Worm (Caenorhabditis elegans) whole organism, late embryonic: Measurements from ENCODE around the gene ltah-1.1.

Experiments
- C08G9.2 ChIP-seq: sonication (generic microtip); optimal IDR thresholded peaks from 2 replicates; lab custom pipeline; 2016; ENCODE audit warnings: mild to moderate bottlenecking, missing genetic modification characterization, moderate library complexity, missing compliant biosample characterization
- C38D4.7 ChIP-seq: fragments of 200-800 bp; sonication (Bioruptor generic); optimal IDR thresholded peaks from 2 replicates; lab custom pipeline; 2018; ENCODE audit warnings: mild to moderate bottlenecking, missing genetic modification characterization, moderate library complexity, missing compliant biosample characterization
- K02D7.2 ChIP-seq: sonication (generic microtip); optimal IDR thresholded peaks from 2 replicates; lab custom pipeline; 2017; ENCODE audit warnings: mild to moderate bottlenecking, missing genetic modification characterization, missing compliant biosample characterization
- K09A11.1 ChIP-seq: sonication (generic microtip); optimal IDR thresholded peaks from 2 replicates; lab custom pipeline; 2017; ENCODE audit warnings: antibody characterized with exemption, mild to moderate bottlenecking, missing genetic modification characterization, missing compliant biosample characterization; ENCODE audit not compliant: insufficient read depth
- ama-1 ChIP-seq: fragments of 150-350 bp; optimal IDR thresholded peaks from 2 replicates; lab custom pipeline; 2014
- ceh-14 ChIP-seq: sonication (generic microtip); optimal IDR thresholded peaks from 2 replicates; lab custom pipeline; 2016; ENCODE audit warnings: missing genotype, missing genetic modification characterization, missing compliant biosample characterization
- ceh-19 ChIP-seq: fragments of 200-800 bp; sonication (Bioruptor generic); optimal IDR thresholded peaks from 2 replicates; lab custom pipeline; 2018; ENCODE audit warnings: mild to moderate bottlenecking, missing genetic modification characterization, missing compliant biosample characterization
- ceh-2 ChIP-seq: sonication (generic microtip); optimal IDR thresholded peaks from 2 replicates; lab custom pipeline; 2016; ENCODE audit warnings: missing genotype, missing genetic modification characterization, missing compliant biosample characterization
- ceh-22 ChIP-seq: sonication (generic microtip); optimal IDR thresholded peaks from 2 replicates; lab custom pipeline; 2017; ENCODE audit warnings: missing biosample characterization, missing genetic modification characterization
- ceh-30 ChIP-seq: fragments of 150-350 bp; optimal IDR thresholded peaks from 2 replicates; lab custom pipeline; 2014; ENCODE audit warnings: missing biosample characterization, missing genetic modification characterization
- ceh-31 ChIP-seq: sonication (generic microtip); optimal IDR thresholded peaks from 2 replicates; lab custom pipeline; 2016; ENCODE audit warnings: missing genetic modification characterization, missing compliant biosample characterization
- ceh-45 ChIP-seq: fragments of 200-800 bp; sonication (Bioruptor generic); IDR thresholded peaks from 2 replicates; pipeline ENCODE4 v1.3.6; 2022; ENCODE audit warnings: missing genetic modification reagents, missing genetic modification characterization, missing compliant biosample characterization
- ceh-6 ChIP-seq: fragments of 200-800 bp; sonication (Bioruptor generic); optimal IDR thresholded peaks from 2 replicates; lab custom pipeline; 2018; ENCODE audit warnings: mild to moderate bottlenecking, missing genetic modification characterization, missing compliant biosample characterization
- ceh-9 ChIP-seq: sonication (generic microtip); optimal IDR thresholded peaks from 2 replicates; lab custom pipeline; 2016; ENCODE audit warnings: mild to moderate bottlenecking, missing genetic modification characterization, inconsistent platforms, missing compliant biosample characterization
- dmd-4 ChIP-seq: sonication (generic microtip); optimal IDR thresholded peaks from 2 replicates; lab custom pipeline; 2016; ENCODE audit warnings: borderline replicate concordance, missing genetic modification characterization, missing compliant biosample characterization
- elt-2 ChIP-seq: sonication (generic microtip); optimal IDR thresholded peaks from 2 replicates; lab custom pipeline; 2016; ENCODE audit warnings: missing genetic modification reagents, missing genetic modification characterization, missing compliant biosample characterization
- eyg-1 ChIP-seq: sonication (generic microtip); optimal IDR thresholded peaks from 2 replicates; lab custom pipeline; 2016; ENCODE audit warnings: missing genotype, missing genetic modification characterization, missing compliant biosample characterization
- fkh-6 ChIP-seq: sonication (generic microtip); optimal IDR thresholded peaks from 2 replicates; lab custom pipeline; 2016; ENCODE audit warnings: missing genetic modification characterization, missing compliant biosample characterization
- hlh-15 ChIP-seq: sonication (generic microtip); optimal IDR thresholded peaks from 2 replicates; lab custom pipeline; 2016; ENCODE audit warnings: missing genetic modification characterization, missing compliant biosample characterization
- hlh-30 ChIP-seq: sonication (generic microtip); optimal IDR thresholded peaks from 2 replicates; lab custom pipeline; 2017; ENCODE audit warnings: antibody characterized with exemption, missing genetic modification characterization, missing compliant biosample characterization; ENCODE audit not compliant: insufficient read depth
- hlh-8 ChIP-seq: sonication (generic microtip); optimal IDR thresholded peaks from 2 replicates; lab custom pipeline; 2016; ENCODE audit warnings: missing genotype, missing genetic modification characterization, missing compliant biosample characterization
- lim-6 ChIP-seq: sonication (generic microtip); optimal IDR thresholded peaks from 2 replicates; lab custom pipeline; 2016; ENCODE audit warnings: missing genetic modification characterization, missing compliant biosample characterization
- lin-11 ChIP-seq: fragments of 200-800 bp; sonication (Bioruptor generic); optimal IDR thresholded peaks from 2 replicates; lab custom pipeline; 2018; ENCODE audit warnings: mild to moderate bottlenecking, missing genetic modification characterization, missing compliant biosample characterization
- madf-2 ChIP-seq: sonication (generic microtip); optimal IDR thresholded peaks from 2 replicates; lab custom pipeline; 2017; ENCODE audit warnings: missing genetic modification characterization, missing compliant biosample characterization
- mec-3 ChIP-seq: sonication (generic microtip); optimal IDR thresholded peaks from 2 replicates; lab custom pipeline; 2016; ENCODE audit warnings: borderline replicate concordance, missing genetic modification characterization, missing compliant biosample characterization
- nfya-1 ChIP-seq: sonication (generic microtip); optimal IDR thresholded peaks from 2 replicates; lab custom pipeline; 2017; ENCODE audit warnings: missing genetic modification characterization, mild to moderate bottlenecking, missing compliant biosample characterization, antibody characterized with exemption, moderate library complexity
- odd-2 ChIP-seq: sonication (generic microtip); optimal IDR thresholded peaks from 2 replicates; lab custom pipeline; 2017; ENCODE audit warnings: antibody characterized with exemption, mild to moderate bottlenecking, missing genetic modification characterization, missing compliant biosample characterization
- pag-3 ChIP-seq: sonication (generic microtip); optimal IDR thresholded peaks from 2 replicates; lab custom pipeline; 2016; ENCODE audit warnings: missing compliant biosample characterization, missing genetic modification characterization, borderline replicate concordance
- pax-1 ChIP-seq: fragments of 150-350 bp; optimal IDR thresholded peaks from 2 replicates; lab custom pipeline; 2014; ENCODE audit warnings: missing biosample characterization, missing genetic modification characterization
- pha-2 ChIP-seq: sonication (generic microtip); optimal IDR thresholded peaks from 2 replicates; lab custom pipeline; 2017; ENCODE audit warnings: mild to moderate bottlenecking, missing genetic modification characterization, missing compliant biosample characterization
- pros-1 ChIP-seq: fragments of 150-350 bp; optimal IDR thresholded peaks from 2 replicates; lab custom pipeline; 2014; ENCODE audit warnings: missing biosample characterization, missing genetic modification reagents, missing genetic modification characterization
- ref-2 ChIP-seq: sonication (generic microtip); optimal IDR thresholded peaks from 2 replicates; lab custom pipeline; 2016; ENCODE audit warnings: missing genetic modification characterization, missing compliant biosample characterization
- rnt-1 ChIP-seq: sonication (generic microtip); optimal IDR thresholded peaks from 2 replicates; lab custom pipeline; 2016; ENCODE audit warnings: missing genetic modification characterization, missing compliant biosample characterization
- sdc-2 ChIP-seq: sonication (generic microtip); optimal IDR thresholded peaks from 2 replicates; lab custom pipeline; 2016; ENCODE audit warnings: missing genotype, missing genetic modification characterization, missing compliant biosample characterization
- tbx-2 ChIP-seq: sonication (generic microtip); optimal IDR thresholded peaks from 2 replicates; lab custom pipeline; 2016; ENCODE audit warnings: missing genetic modification characterization, missing compliant biosample characterization
- tbx-7 ChIP-seq: sonication (generic microtip); optimal IDR thresholded peaks from 2 replicates; lab custom pipeline; 2016; ENCODE audit warnings: missing genotype, missing genetic modification characterization, missing compliant biosample characterization
- unc-3 ChIP-seq, 2 experiments: fragments of 200-800 bp in 1 of 2; sonication (Bioruptor generic) in 1 of 2; sonication (generic microtip) in 1 of 2; conservative IDR thresholded peaks in 1 of 2; optimal IDR thresholded peaks in 1 of 2; 2 replicates each; pipeline versions ENCODE4 v1.3.6 to Lab custom; 2016 to 2022; ENCODE audit warnings: missing compliant biosample characterization in 2 of 2, missing genetic modification characterization in 2 of 2, missing genetic modification reagents in 1 of 2
- unc-42 ChIP-seq: sonication (generic microtip); optimal IDR thresholded peaks from 2 replicates; lab custom pipeline; 2016; ENCODE audit warnings: missing genotype, missing genetic modification characterization, missing compliant biosample characterization
- unc-55 ChIP-seq: sonication (generic microtip); optimal IDR thresholded peaks from 2 replicates; lab custom pipeline; 2017; ENCODE audit warnings: missing biosample characterization, missing genetic modification reagents, missing genetic modification characterization
- unc-86 ChIP-seq: sonication (generic microtip); optimal IDR thresholded peaks from 2 replicates; lab custom pipeline; 2016; ENCODE audit warnings: missing genetic modification characterization, missing compliant biosample characterization
- zip-5 ChIP-seq: sonication (generic microtip); optimal IDR thresholded peaks from 2 replicates; lab custom pipeline; 2016; ENCODE audit warnings: missing genetic modification characterization, missing compliant biosample characterization

ltah-1.1 gene

DNA sequence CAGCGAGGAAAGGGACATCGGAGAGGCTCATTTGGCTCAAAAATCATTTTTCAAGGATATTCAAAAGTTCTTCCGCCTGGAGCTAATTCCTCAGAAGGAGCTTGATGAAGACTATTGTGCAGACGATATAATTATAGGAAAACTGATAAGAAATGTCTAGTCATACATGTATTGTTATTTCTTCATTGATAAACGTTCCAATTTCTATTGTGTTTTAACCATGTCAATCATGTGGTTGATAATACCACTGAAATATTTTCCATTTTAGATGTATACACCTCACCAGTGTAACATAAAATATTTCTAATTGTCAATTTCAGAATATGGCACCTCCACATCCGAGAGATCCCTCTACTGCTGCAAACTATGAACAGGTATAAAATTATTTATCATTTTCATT, at the start of gene ltah-1.1:
TSS of gene ltah-1.1 (plus strand) at position 283 of the 400 bp plus-strand sequence.
- TF ChIP-seq unc-86 (tag; lab: Kevin White, UChicago) (no peak), unc-55 (GFP tag; lab: Kevin White, UChicago) (no peak), elt-2 (tag; lab: Kevin White, UChicago) (peak; percentile 16)

ce11 chrIV:12229679-12230078, 49.7 kb upstream of the ltah-1.1 start, which contains the start of gene sre-18:
Gene sre-18, minus strand, starts transcription at chrIV:12229779.
- TF ChIP-seq ref-2 (tag; lab: Kevin White, UChicago) (no peak), K02D7.2 (tag; lab: Kevin White, UChicago) (no peak), hlh-15 (tag; lab: Kevin White, UChicago) (no peak), pros-1 (tag; lab: Kevin White, UChicago) (no peak), ceh-9 (tag; lab: Kevin White, UChicago) (no peak), pha-2 (no peak), ceh-22 (no peak), tbx-7 (tag; lab: Kevin White, UChicago) (no peak), ama-1 (lab: Kevin White, UChicago) (no peak), ceh-30 (tag; lab: Kevin White, UChicago) (no peak), hlh-30 (tag; lab: Kevin White, UChicago) (no peak), lim-6 (tag; lab: Kevin White, UChicago) (no peak), hlh-8 (no peak), dmd-4 (no peak), odd-2 (tag; lab: Kevin White, UChicago) (no peak)
- TF ChIP-seq, all 69 proteins: peak for 0

DNA sequence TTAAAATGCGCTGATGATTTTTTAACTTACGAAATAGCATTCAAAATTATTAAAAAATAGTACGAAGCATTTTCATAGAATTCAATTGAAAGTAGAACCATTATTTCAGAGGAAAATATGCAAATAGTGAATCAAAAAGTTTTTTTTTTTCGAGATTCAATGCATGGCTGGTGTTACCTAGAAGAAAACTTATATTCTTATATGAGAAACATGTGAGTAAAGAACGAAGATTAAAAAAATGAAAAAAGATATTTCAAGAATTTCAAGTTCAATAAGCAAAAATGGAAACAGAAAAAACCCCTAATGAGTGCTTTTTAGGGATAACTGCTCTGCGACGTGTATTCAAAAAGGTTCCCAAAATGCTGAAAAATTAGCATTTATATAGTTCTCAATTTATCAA, 43.4 kb upstream of the ltah-1.1 start, which contains the start of gene sre-16:
TSS of gene sre-16 (minus strand) at position 101 of the 400 bp plus-strand sequence.
- TF ChIP-seq ceh-2 (tag; lab: Kevin White, UChicago) (no peak), zip-5 (tag; lab: Kevin White, UChicago) (no peak), ceh-30 (tag; lab: Kevin White, UChicago) (no peak), pros-1 (tag; lab: Kevin White, UChicago) (no peak), ceh-14 (tag; lab: Kevin White, UChicago) (no peak), ceh-6 (GFP tag; lab: Kevin White, UChicago) (no peak), unc-42 (tag; lab: Kevin White, UChicago) (no peak), C38D4.7 (GFP tag; lab: Kevin White, UChicago) (no peak), odd-2 (tag; lab: Kevin White, UChicago) (no peak), K09A11.1 (no peak), tbx-7 (tag; lab: Kevin White, UChicago) (no peak), lin-11 (tag; lab: Kevin White, UChicago) (no peak), hlh-8 (no peak), eyg-1 (tag; lab: Kevin White, UChicago) (no peak), ceh-31 (no peak), ceh-9 (tag; lab: Kevin White, UChicago) (no peak)

ce11 chrIV:12238851-12239250, 40.6 kb upstream of the ltah-1.1 start, which contains the start of gene sre-19:
Gene sre-19, minus strand, starts transcription at chrIV:12238951.
- TF ChIP-seq ceh-19 (GFP tag; lab: Kevin White, UChicago): no peak
- TF ChIP-seq ceh-9 (tag; lab: Kevin White, UChicago): no peak
- no peak for TF ChIP-seq rnt-1 (tag; lab: Kevin White, UChicago)
- no peak for TF ChIP-seq odd-2 (tag; lab: Kevin White, UChicago)

DNA sequence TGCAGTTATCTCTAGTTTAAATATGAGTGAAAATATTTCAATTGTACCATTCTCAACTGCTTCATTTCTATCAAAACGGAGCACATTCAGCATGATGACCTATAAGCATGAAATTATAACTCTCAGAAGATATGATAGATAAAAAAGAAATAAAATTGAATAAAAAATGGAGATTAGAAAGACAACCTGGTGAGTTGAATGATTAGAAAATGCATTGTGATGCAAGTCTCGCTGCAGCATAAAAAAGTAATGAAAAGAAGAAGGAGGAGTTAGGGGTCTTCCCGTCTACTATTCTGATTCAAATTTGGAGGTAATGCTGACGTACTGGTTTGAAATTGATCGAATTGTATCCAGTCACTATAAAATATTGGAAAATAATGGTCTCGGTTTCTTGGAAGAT, 34.7 kb upstream of the ltah-1.1 start, which contains the start of gene sre-15:
TSS of gene sre-15 (minus strand) at position 101 of the 400 bp plus-strand sequence.
- no peak for TF ChIP-seq pag-3
- TF ChIP-seq mec-3 (tag; lab: Kevin White, UChicago): no peak
- no peak for TF ChIP-seq fkh-6 (tag; lab: Kevin White, UChicago)
- no peak for TF ChIP-seq ceh-22
- TF ChIP-seq madf-2 (tag; lab: Kevin White, UChicago): no peak
- no peak for TF ChIP-seq ceh-14 (tag; lab: Kevin White, UChicago)
- TF ChIP-seq pax-1 (tag; lab: Kevin White, UChicago): no peak
- no peak for TF ChIP-seq ceh-45 (GFP tag; lab: Robert Waterston, UW)
- no peak for TF ChIP-seq unc-3 (GFP tag; conservative IDR thresholded peaks at IDR 0.05; lab: Robert Waterston, UW)
- no peak for TF ChIP-seq unc-3 (tag; optimal IDR thresholded peaks at IDR 0.05; lab: Kevin White, UChicago)
- TF ChIP-seq C08G9.2 (tag; lab: Kevin White, UChicago): no peak
- no peak for TF ChIP-seq tbx-2 (tag; lab: Kevin White, UChicago)
- TF ChIP-seq lim-6 (tag; lab: Kevin White, UChicago): no peak
- TF ChIP-seq unc-42 (tag; lab: Kevin White, UChicago): no peak
- no peak for TF ChIP-seq hlh-15 (tag; lab: Kevin White, UChicago)
- TF ChIP-seq sdc-2: no peak
- no peak for TF ChIP-seq nfya-1 (tag; lab: Kevin White, UChicago)
